Worm (Caenorhabditis elegans): ENCODE measurements around the gene C27A2.7.

ce11 chrII:5050776-5051175 lies 20.4 kb downstream of the C27A2.7 start:
- TF ChIP-seq ztf-11 (tag; optimal IDR thresholded peaks at IDR 0.05) (no peak), nhr-12 (tag; optimal IDR thresholded peaks at IDR 0.05) (no peak), mep-1 (tag; optimal IDR thresholded peaks at IDR 0.05) (no peak), elt-1 (tag; optimal IDR thresholded peaks at IDR 0.05; ENCODE audit: borderline replicate concordance, insufficient read depth) (no peak), nhr-237 (tag; optimal IDR thresholded peaks at IDR 0.05) (no peak), lin-13 (tag; optimal IDR thresholded peaks at IDR 0.05) (no peak)
